Worm (Caenorhabditis elegans) whole organism, late embryonic: ENCODE data around the gene igeg-1.

Experiments used
- C38D4.7 ChIP-seq: fragments of 200-800 bp; sonication (Bioruptor generic); optimal IDR thresholded peaks from 2 replicates; lab custom pipeline; 2018; ENCODE audit warnings: mild to moderate bottlenecking, missing genetic modification characterization, moderate library complexity, missing compliant biosample characterization
- F13H6.1 ChIP-seq: sonication (generic microtip); optimal IDR thresholded peaks from 2 replicates; lab custom pipeline; 2016; ENCODE audit warnings: missing genetic modification characterization, missing compliant biosample characterization
- K09A11.1 ChIP-seq: sonication (generic microtip); optimal IDR thresholded peaks from 2 replicates; lab custom pipeline; 2017; ENCODE audit warnings: antibody characterized with exemption, mild to moderate bottlenecking, missing genetic modification characterization, missing compliant biosample characterization; ENCODE audit not compliant: insufficient read depth
- T23F11.4 ChIP-seq: fragments of 200-800 bp; sonication (Bioruptor generic); optimal IDR thresholded peaks from 2 replicates; lab custom pipeline; 2018; ENCODE audit warnings: mild to moderate bottlenecking, missing genetic modification characterization, missing compliant biosample characterization
- ama-1 ChIP-seq: fragments of 150-350 bp; optimal IDR thresholded peaks from 2 replicates; lab custom pipeline; 2014
- ceh-14 ChIP-seq: sonication (generic microtip); optimal IDR thresholded peaks from 2 replicates; lab custom pipeline; 2016; ENCODE audit warnings: missing genotype, missing genetic modification characterization, missing compliant biosample characterization
- ceh-18 ChIP-seq: sonication (generic microtip); optimal IDR thresholded peaks from 2 replicates; lab custom pipeline; 2016; ENCODE audit warnings: missing genetic modification characterization, missing compliant biosample characterization
- ceh-19 ChIP-seq: fragments of 200-800 bp; sonication (Bioruptor generic); optimal IDR thresholded peaks from 2 replicates; lab custom pipeline; 2018; ENCODE audit warnings: mild to moderate bottlenecking, missing genetic modification characterization, missing compliant biosample characterization
- ceh-2 ChIP-seq: sonication (generic microtip); optimal IDR thresholded peaks from 2 replicates; lab custom pipeline; 2016; ENCODE audit warnings: missing genotype, missing genetic modification characterization, missing compliant biosample characterization
- ceh-22 ChIP-seq: sonication (generic microtip); optimal IDR thresholded peaks from 2 replicates; lab custom pipeline; 2017; ENCODE audit warnings: missing biosample characterization, missing genetic modification characterization
- ceh-24 ChIP-seq: sonication (generic microtip); optimal IDR thresholded peaks from 2 replicates; lab custom pipeline; 2016; ENCODE audit warnings: mild to moderate bottlenecking, missing genetic modification characterization, missing compliant biosample characterization
- ceh-30 ChIP-seq: fragments of 150-350 bp; optimal IDR thresholded peaks from 2 replicates; lab custom pipeline; 2014; ENCODE audit warnings: missing biosample characterization, missing genetic modification characterization
- ceh-31 ChIP-seq: sonication (generic microtip); optimal IDR thresholded peaks from 2 replicates; lab custom pipeline; 2016; ENCODE audit warnings: missing genetic modification characterization, missing compliant biosample characterization
- ceh-34 ChIP-seq: sonication (generic microtip); optimal IDR thresholded peaks from 2 replicates; lab custom pipeline; 2016; ENCODE audit warnings: mild to moderate bottlenecking, missing genetic modification characterization, missing compliant biosample characterization
- ceh-6 ChIP-seq: fragments of 200-800 bp; sonication (Bioruptor generic); optimal IDR thresholded peaks from 2 replicates; lab custom pipeline; 2018; ENCODE audit warnings: mild to moderate bottlenecking, missing genetic modification characterization, missing compliant biosample characterization
- elt-2 ChIP-seq: sonication (generic microtip); optimal IDR thresholded peaks from 2 replicates; lab custom pipeline; 2016; ENCODE audit warnings: missing genetic modification reagents, missing genetic modification characterization, missing compliant biosample characterization
- elt-4 ChIP-seq: sonication (generic microtip); optimal IDR thresholded peaks from 2 replicates; lab custom pipeline; 2016; ENCODE audit warnings: missing genetic modification characterization, missing compliant biosample characterization
- ets-4 ChIP-seq: sonication (generic microtip); optimal IDR thresholded peaks from 2 replicates; lab custom pipeline; 2016; ENCODE audit warnings: missing genetic modification characterization, missing compliant biosample characterization
- eyg-1 ChIP-seq: sonication (generic microtip); optimal IDR thresholded peaks from 2 replicates; lab custom pipeline; 2016; ENCODE audit warnings: missing genotype, missing genetic modification characterization, missing compliant biosample characterization
- fax-1 ChIP-seq: sonication (generic microtip); optimal IDR thresholded peaks from 2 replicates; lab custom pipeline; 2016; ENCODE audit warnings: missing genotype, missing genetic modification characterization, missing compliant biosample characterization
- fkh-10 ChIP-seq: fragments of 150-350 bp; optimal IDR thresholded peaks from 2 replicates; lab custom pipeline; 2014; ENCODE audit warnings: missing biosample characterization, missing genetic modification reagents, missing genetic modification characterization
- fkh-6 ChIP-seq: sonication (generic microtip); optimal IDR thresholded peaks from 2 replicates; lab custom pipeline; 2016; ENCODE audit warnings: missing genetic modification characterization, missing compliant biosample characterization
- hlh-13 ChIP-seq: fragments of 200-800 bp; sonication (Bioruptor generic); optimal IDR thresholded peaks from 2 replicates; lab custom pipeline; 2018; ENCODE audit warnings: mild to moderate bottlenecking, missing genetic modification characterization, missing compliant biosample characterization
- hlh-15 ChIP-seq: sonication (generic microtip); optimal IDR thresholded peaks from 2 replicates; lab custom pipeline; 2016; ENCODE audit warnings: missing genetic modification characterization, missing compliant biosample characterization
- hlh-6 ChIP-seq: sonication (generic microtip); optimal IDR thresholded peaks from 2 replicates; lab custom pipeline; 2016; ENCODE audit warnings: missing genotype, missing genetic modification characterization, missing compliant biosample characterization
- lin-11 ChIP-seq: fragments of 200-800 bp; sonication (Bioruptor generic); optimal IDR thresholded peaks from 2 replicates; lab custom pipeline; 2018; ENCODE audit warnings: mild to moderate bottlenecking, missing genetic modification characterization, missing compliant biosample characterization
- madf-2 ChIP-seq: sonication (generic microtip); optimal IDR thresholded peaks from 2 replicates; lab custom pipeline; 2017; ENCODE audit warnings: missing genetic modification characterization, missing compliant biosample characterization
- nfya-1 ChIP-seq: sonication (generic microtip); optimal IDR thresholded peaks from 2 replicates; lab custom pipeline; 2017; ENCODE audit warnings: missing genetic modification characterization, mild to moderate bottlenecking, missing compliant biosample characterization, antibody characterized with exemption, moderate library complexity
- nhr-232 ChIP-seq: sonication (generic microtip); optimal IDR thresholded peaks from 2 replicates; lab custom pipeline; 2016; ENCODE audit warnings: missing genetic modification characterization, missing compliant biosample characterization
- npax-4 ChIP-seq: sonication (generic microtip); optimal IDR thresholded peaks from 2 replicates; lab custom pipeline; 2016; ENCODE audit warnings: missing genetic modification characterization, missing compliant biosample characterization
- odd-2 ChIP-seq: sonication (generic microtip); optimal IDR thresholded peaks from 2 replicates; lab custom pipeline; 2017; ENCODE audit warnings: antibody characterized with exemption, mild to moderate bottlenecking, missing genetic modification characterization, missing compliant biosample characterization
- pag-3 ChIP-seq: sonication (generic microtip); optimal IDR thresholded peaks from 2 replicates; lab custom pipeline; 2016; ENCODE audit warnings: missing compliant biosample characterization, missing genetic modification characterization, borderline replicate concordance
- pha-4 ChIP-seq: fragments of 150-350 bp; optimal IDR thresholded peaks from 2 replicates; lab custom pipeline; 2018; ENCODE audit warnings: missing biosample characterization, missing genetic modification reagents, missing genetic modification characterization
- pqm-1 ChIP-seq: sonication (generic microtip); optimal IDR thresholded peaks from 2 replicates; lab custom pipeline; 2016; ENCODE audit warnings: missing genetic modification characterization, missing compliant biosample characterization
- ref-2 ChIP-seq: sonication (generic microtip); optimal IDR thresholded peaks from 2 replicates; lab custom pipeline; 2016; ENCODE audit warnings: missing genetic modification characterization, missing compliant biosample characterization
- rnt-1 ChIP-seq: sonication (generic microtip); optimal IDR thresholded peaks from 2 replicates; lab custom pipeline; 2016; ENCODE audit warnings: missing genetic modification characterization, missing compliant biosample characterization
- sox-2 ChIP-seq: fragments of 200-800 bp; sonication (Bioruptor generic); IDR thresholded peaks from 2 replicates; pipeline ENCODE4 v1.3.6; 2022; ENCODE audit warnings: missing genetic modification reagents, missing genetic modification characterization, missing compliant biosample characterization
- sox-4 ChIP-seq: sonication (generic microtip); optimal IDR thresholded peaks from 2 replicates; lab custom pipeline; 2017; ENCODE audit warnings: mild to moderate bottlenecking, missing genetic modification characterization, inconsistent platforms, missing compliant biosample characterization
- syd-9 ChIP-seq: sonication (generic microtip); optimal IDR thresholded peaks from 2 replicates; lab custom pipeline; 2016; ENCODE audit warnings: mild to moderate bottlenecking, missing genetic modification characterization, moderate library complexity, missing compliant biosample characterization
- tbx-2 ChIP-seq: sonication (generic microtip); optimal IDR thresholded peaks from 2 replicates; lab custom pipeline; 2016; ENCODE audit warnings: missing genetic modification characterization, missing compliant biosample characterization
- unc-42 ChIP-seq: sonication (generic microtip); optimal IDR thresholded peaks from 2 replicates; lab custom pipeline; 2016; ENCODE audit warnings: missing genotype, missing genetic modification characterization, missing compliant biosample characterization
- unc-55 ChIP-seq: sonication (generic microtip); optimal IDR thresholded peaks from 2 replicates; lab custom pipeline; 2017; ENCODE audit warnings: missing biosample characterization, missing genetic modification reagents, missing genetic modification characterization
- unc-86 ChIP-seq: sonication (generic microtip); optimal IDR thresholded peaks from 2 replicates; lab custom pipeline; 2016; ENCODE audit warnings: missing genetic modification characterization, missing compliant biosample characterization
- ztf-16 ChIP-seq: sonication (generic microtip); optimal IDR thresholded peaks from 2 replicates; lab custom pipeline; 2017; ENCODE audit warnings: missing genetic modification characterization, missing compliant biosample characterization

Gene igeg-1

DNA sequence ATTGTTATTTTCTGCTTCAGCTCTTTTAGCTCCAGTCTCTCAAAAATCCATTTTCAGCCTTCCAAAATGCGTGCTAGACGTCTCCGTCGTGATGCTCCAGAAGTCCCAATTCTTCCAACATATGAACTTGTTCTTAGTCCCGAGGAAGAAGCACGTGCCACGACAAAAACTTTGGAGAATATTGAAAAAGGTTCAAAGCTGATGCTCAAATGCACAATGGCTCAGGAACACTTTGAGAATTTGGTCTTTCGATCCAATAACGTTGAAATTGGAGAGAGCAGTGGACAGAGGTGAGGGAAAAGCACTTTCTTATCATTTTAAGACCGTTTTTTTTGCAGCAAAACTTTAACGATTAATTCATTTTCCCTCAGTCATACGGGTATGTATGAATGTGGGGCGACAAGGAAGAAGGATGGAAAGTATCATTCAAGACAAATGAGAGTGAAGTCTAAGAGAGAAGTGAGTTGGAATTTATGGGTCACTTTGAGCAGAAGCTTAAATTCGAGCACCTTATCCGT, at the start of gene igeg-1:
Gene igeg-1, plus strand, starts transcription at position 51 of the 518 bp plus-strand sequence.
- TF ChIP-seq syd-9 (tag; lab: Kevin White, UChicago) (no peak), pag-3 (tag; lab: Kevin White, UChicago) (no peak), hlh-15 (tag; lab: Kevin White, UChicago) (no peak), ama-1 (lab: Kevin White, UChicago) (no peak), unc-55 (GFP tag; lab: Kevin White, UChicago) (no peak), fkh-6 (no peak), ref-2 (no peak), madf-2 (tag; lab: Kevin White, UChicago) (no peak), K09A11.1 (tag; lab: Kevin White, UChicago) (no peak), nhr-232 (no peak), ceh-6 (GFP tag; lab: Kevin White, UChicago) (no peak), C38D4.7 (no peak), ceh-24 (tag; lab: Kevin White, UChicago) (no peak), npax-4 (tag; lab: Kevin White, UChicago) (no peak), ceh-19 (no peak), ceh-14 (no peak), hlh-6 (no peak), T23F11.4 (GFP tag; lab: Kevin White, UChicago) (no peak), sox-2 (GFP tag; lab: Robert Waterston, UW) (no peak), pha-4 (no peak)

DNA sequence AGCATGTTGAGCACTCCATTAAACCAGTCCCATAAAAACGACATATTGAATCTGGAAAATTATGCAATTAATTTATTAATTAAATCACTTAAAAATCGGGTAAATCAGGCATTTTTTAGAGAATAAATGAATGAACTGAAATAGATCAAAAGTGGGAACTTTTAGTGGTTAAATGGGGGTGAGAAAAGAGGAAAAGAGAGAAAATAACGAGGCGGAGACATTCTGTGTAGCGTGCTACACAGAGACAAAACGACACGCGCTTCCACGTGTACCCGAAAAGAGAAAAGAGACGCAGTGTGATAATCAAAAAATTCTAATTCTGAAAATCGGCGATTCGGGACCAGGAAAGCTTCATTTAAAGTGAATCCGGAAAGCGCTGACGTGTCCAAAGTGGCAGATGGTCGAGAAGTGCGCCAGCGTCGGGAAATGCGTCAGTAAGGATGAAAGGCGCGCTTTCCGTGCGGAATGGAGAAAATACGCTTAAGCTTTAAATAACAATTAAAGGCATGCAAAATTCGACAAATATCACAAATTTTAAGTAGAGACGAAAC, 49.1 kb upstream of the igeg-1 start, which contains the start of gene sar-1:
Gene sar-1, minus strand, starts transcription at position 51 of the 551 bp plus-strand sequence.
- peak; percentile 13 for TF ChIP-seq ceh-14
- peak; percentile 0 for TF ChIP-seq syd-9 (tag; lab: Kevin White, UChicago)
- TF ChIP-seq pha-4 = no peak
- TF ChIP-seq ceh-22 (tag; lab: Kevin White, UChicago) = no peak
- TF ChIP-seq npax-4 (tag; lab: Kevin White, UChicago) = no peak
- peak; percentile 62 for TF ChIP-seq ceh-30 (tag; lab: Kevin White, UChicago)
- no peak for TF ChIP-seq fax-1 (tag; lab: Kevin White, UChicago)
- no peak for TF ChIP-seq ets-4
- TF ChIP-seq ztf-16 = peak; percentile 33
- TF ChIP-seq madf-2 (tag; lab: Kevin White, UChicago) = peak; percentile 5
- TF ChIP-seq rnt-1 = peak; percentile 37
- no peak for TF ChIP-seq F13H6.1
- TF ChIP-seq sox-4 (tag; lab: Kevin White, UChicago) = peak; percentile 33
- TF ChIP-seq unc-42 (tag; lab: Kevin White, UChicago) = peak; percentile 53
- TF ChIP-seq tbx-2 (tag; lab: Kevin White, UChicago) = peak; percentile 44
- peak; percentile 39 for TF ChIP-seq hlh-6
- TF ChIP-seq ceh-2 (tag; lab: Kevin White, UChicago) = peak; percentile 5
- TF ChIP-seq nfya-1 = peak; percentile 65
- TF ChIP-seq odd-2 (tag; lab: Kevin White, UChicago) = no peak
- TF ChIP-seq pqm-1 (tag; lab: Kevin White, UChicago) = no peak
- TF ChIP-seq elt-2 (tag; lab: Kevin White, UChicago) = peak; percentile 44
- TF ChIP-seq ref-2 = peak; percentile 41
- TF ChIP-seq ceh-31 (tag; lab: Kevin White, UChicago) = peak; percentile 67
- no peak for TF ChIP-seq hlh-13 (GFP tag; lab: Kevin White, UChicago)
- peak; percentile 45 for TF ChIP-seq ceh-18 (tag; lab: Kevin White, UChicago)
- no peak for TF ChIP-seq ceh-34
- TF ChIP-seq unc-86 (tag; lab: Kevin White, UChicago) = peak; percentile 33

DNA sequence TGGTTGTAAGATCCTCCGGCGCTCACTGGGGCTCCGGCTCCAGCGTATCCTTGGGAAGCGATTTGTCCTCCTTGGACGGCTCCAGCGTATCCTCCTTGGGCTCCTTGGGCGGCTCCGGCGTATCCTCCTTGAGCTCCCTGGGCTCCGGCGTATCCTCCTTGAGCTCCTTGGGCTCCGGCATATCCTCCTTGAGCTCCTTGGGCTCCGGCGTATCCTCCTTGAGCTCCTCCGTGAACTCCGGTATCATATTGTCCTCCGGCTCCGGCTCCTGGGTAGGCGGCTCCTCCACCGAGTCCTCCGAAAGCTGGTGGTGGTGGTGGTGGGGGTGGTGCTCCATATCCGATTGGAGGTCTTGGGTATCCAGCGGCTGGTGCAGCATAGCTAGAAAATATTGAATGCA, 46.0 kb upstream of the igeg-1 start:
- TF ChIP-seq hlh-13 (GFP tag; lab: Kevin White, UChicago) (no peak), eyg-1 (tag; lab: Kevin White, UChicago) (no peak), ref-2 (no peak), fkh-6 (no peak), sox-2 (GFP tag; lab: Robert Waterston, UW) (no peak), lin-11 (no peak), fkh-10 (GFP tag; lab: Kevin White, UChicago) (no peak), odd-2 (tag; lab: Kevin White, UChicago) (no peak), elt-4 (tag; lab: Kevin White, UChicago) (no peak), hlh-6 (no peak), unc-42 (tag; lab: Kevin White, UChicago) (no peak), T23F11.4 (GFP tag; lab: Kevin White, UChicago) (no peak), pha-4 (no peak), nfya-1 (no peak), ceh-22 (tag; lab: Kevin White, UChicago) (no peak)
